Fruit fly (Drosophila melanogaster) whole organism, embryonic: Measurements from ENCODE around the gene vari.

ENCODE experiments used
- ATbp ChIP-seq: fragments of 200-800 bp; sonication (Bioruptor generic); optimal IDR thresholded peaks from 2 replicates; lab custom pipeline; 2017; ENCODE audit warnings: missing biosample characterization, mild to moderate bottlenecking, missing genetic modification characterization, missing genetic modification reagents
- Atf-2 ChIP-seq: fragments of 200-800 bp; sonication (Bioruptor generic); optimal IDR thresholded peaks from 2 replicates; lab custom pipeline; 2016; ENCODE audit warnings: missing biosample characterization, missing genetic modification characterization
- B-H1 ChIP-seq: fragments of 200-800 bp; sonication (Bioruptor generic); IDR thresholded peaks from 3 replicates; pipeline ENCODE4 v1.3.6; 2022; ENCODE audit warnings: missing biosample characterization, missing genetic modification characterization
- CG11085 ChIP-seq: fragments of 200-800 bp; sonication (Bioruptor generic); IDR thresholded peaks from 2 replicates; pipeline ENCODE4 v1.3.6; 2022; ENCODE audit warnings: missing biosample characterization, missing genetic modification characterization
- CG11696 ChIP-seq: fragments of 200-800 bp; sonication (Bioruptor generic); IDR thresholded peaks from 2 replicates; pipeline ENCODE4 v1.3.6; 2022; ENCODE audit warnings: missing biosample characterization, missing genetic modification characterization
- CG12391 ChIP-seq: fragments of 200-800 bp; sonication (Bioruptor generic); optimal IDR thresholded peaks from 3 replicates; lab custom pipeline; 2018; ENCODE audit warnings: missing biosample characterization, mild to moderate bottlenecking, missing genetic modification characterization, moderate library complexity
- CG12744 ChIP-seq: fragments of 200-800 bp; sonication (Bioruptor generic); optimal IDR thresholded peaks from 2 replicates; lab custom pipeline; 2016; ENCODE audit warnings: missing biosample characterization, missing genetic modification characterization
- CG17361 ChIP-seq: fragments of 200-800 bp; sonication (Bioruptor generic); IDR thresholded peaks from 3 replicates; pipeline ENCODE4 v1.3.6; 2022; ENCODE audit warnings: missing biosample characterization, missing genetic modification characterization
- CG17802 ChIP-seq: fragments of 200-800 bp; sonication (Bioruptor generic); optimal IDR thresholded peaks from 2 replicates; lab custom pipeline; 2018; ENCODE audit warnings: missing biosample characterization, mild to moderate bottlenecking, missing genetic modification characterization, moderate library complexity
- CG2712 ChIP-seq: fragments of 200-800 bp; optimal IDR thresholded peaks from 3 replicates; lab custom pipeline; 2019; ENCODE audit warnings: missing biosample characterization, mild to moderate bottlenecking, missing genetic modification characterization, moderate library complexity
- CG30431 ChIP-seq: fragments of 200-800 bp; sonication (Bioruptor generic); optimal IDR thresholded peaks from 2 replicates; lab custom pipeline; 2017; ENCODE audit warnings: missing biosample characterization, missing genetic modification characterization
- CG31388 ChIP-seq: fragments of 200-800 bp; sonication (Bioruptor generic); optimal IDR thresholded peaks from 2 replicates; lab custom pipeline; 2016; ENCODE audit warnings: missing biosample characterization, missing genetic modification characterization
- CG31441 ChIP-seq: fragments of 200-800 bp; sonication (Bioruptor generic); IDR thresholded peaks from 2 replicates; pipeline ENCODE4 v1.3.6; 2022; ENCODE audit warnings: missing biosample characterization, missing genetic modification characterization
- CG32772 ChIP-seq: fragments of 200-800 bp; sonication (Bioruptor generic); IDR thresholded peaks from 2 replicates; pipeline ENCODE4 v1.3.6; 2022; ENCODE audit warnings: missing biosample characterization, missing genetic modification characterization
- CG3726 ChIP-seq: fragments of 200-800 bp; sonication (Bioruptor generic); IDR thresholded peaks from 3 replicates; pipeline ENCODE4, ENCODE4 v1.3.6; 2022; ENCODE audit warnings: missing biosample characterization, missing genetic modification characterization
- CG5180 ChIP-seq: fragments of 200-800 bp; sonication (Bioruptor generic); optimal IDR thresholded peaks from 3 replicates; lab custom pipeline; 2017; ENCODE audit warnings: missing biosample characterization, missing genetic modification characterization, mild to moderate bottlenecking, moderate library complexity, missing genetic modification reagents
- CG6175 ChIP-seq: fragments of 200-800 bp; sonication (Bioruptor generic); IDR thresholded peaks from 3 replicates; pipeline ENCODE4 v1.3.6; 2022; ENCODE audit warnings: missing biosample characterization, missing genetic modification characterization
- CG6765 ChIP-seq: fragments of 200-800 bp; sonication (Bioruptor generic); optimal IDR thresholded peaks from 3 replicates; lab custom pipeline; 2017; ENCODE audit warnings: missing biosample characterization, mild to moderate bottlenecking, missing genetic modification characterization
- CG6854 ChIP-seq: fragments of 200-800 bp; sonication (Bioruptor generic); optimal IDR thresholded peaks from 3 replicates; lab custom pipeline; 2017; ENCODE audit warnings: missing biosample characterization, mild to moderate bottlenecking, missing genetic modification characterization
- CG7928 ChIP-seq: fragments of 200-800 bp; sonication (Bioruptor generic); optimal IDR thresholded peaks from 2 replicates; lab custom pipeline; 2017; ENCODE audit warnings: missing biosample characterization, mild to moderate bottlenecking, missing genetic modification characterization
- CG7987 ChIP-seq: fragments of 200-800 bp; sonication (Bioruptor generic); optimal IDR thresholded peaks from 2 replicates; lab custom pipeline; 2018; ENCODE audit warnings: missing biosample characterization, mild to moderate bottlenecking, missing genetic modification characterization, moderate library complexity
- CG8944 ChIP-seq: fragments of 200-800 bp; sonication (Bioruptor generic); optimal IDR thresholded peaks from 3 replicates; lab custom pipeline; 2016; ENCODE audit warnings: missing biosample characterization, missing genetic modification characterization
- CG9437 ChIP-seq: fragments of 200-800 bp; sonication (Bioruptor generic); optimal IDR thresholded peaks from 2 replicates; lab custom pipeline; 2018; ENCODE audit warnings: missing biosample characterization, mild to moderate bottlenecking, missing genetic modification characterization
- CoRest ChIP-seq: fragments of 200-800 bp; sonication (Bioruptor generic); optimal IDR thresholded peaks from 3 replicates; lab custom pipeline; 2018; ENCODE audit warnings: missing biosample characterization, mild to moderate bottlenecking, missing genetic modification characterization, moderate library complexity
- E2f2 ChIP-seq: fragments of 200-800 bp; sonication (Bioruptor generic); IDR thresholded peaks from 2 replicates; pipeline ENCODE4 v1.3.6; 2022; ENCODE audit warnings: missing biosample characterization, missing genetic modification characterization
- ERR ChIP-seq: fragments of 200-800 bp; sonication (Bioruptor generic); optimal IDR thresholded peaks from 2 replicates; lab custom pipeline; 2016; ENCODE audit warnings: missing biosample characterization, missing genetic modification characterization
- Fer2 ChIP-seq: fragments of 200-800 bp; sonication (Bioruptor generic); optimal IDR thresholded peaks from 2 replicates; lab custom pipeline; 2018; ENCODE audit warnings: missing biosample characterization, mild to moderate bottlenecking, missing genetic modification characterization, moderate library complexity
- HHEX ChIP-seq: fragments of 200-800 bp; sonication (Bioruptor generic); optimal IDR thresholded peaks from 3 replicates; lab custom pipeline; 2017; ENCODE audit warnings: missing biosample characterization, mild to moderate bottlenecking, missing genetic modification characterization, missing genetic modification reagents
- Hmx ChIP-seq: fragments of 200-800 bp; sonication (Bioruptor generic); optimal IDR thresholded peaks from 2 replicates; lab custom pipeline; 2016; ENCODE audit warnings: missing biosample characterization, missing genetic modification characterization
- Hr3 ChIP-seq: fragments of 200-800 bp; sonication (Bioruptor generic); optimal IDR thresholded peaks from 3 replicates; lab custom pipeline; 2016; ENCODE audit warnings: missing biosample characterization, missing genetic modification characterization
- MBD-R2 ChIP-seq: fragments of 200-800 bp; sonication (Bioruptor generic); IDR thresholded peaks from 2 replicates; pipeline ENCODE4 v1.3.6; 2022; ENCODE audit warnings: missing biosample characterization, missing genetic modification characterization
- MESR4 ChIP-seq: fragments of 200-800 bp; sonication (Bioruptor generic); optimal IDR thresholded peaks from 2 replicates; lab custom pipeline; 2018; ENCODE audit warnings: missing biosample characterization, mild to moderate bottlenecking, missing genetic modification characterization, moderate library complexity
- Six4 ChIP-seq: fragments of 200-800 bp; sonication (Bioruptor generic); optimal IDR thresholded peaks from 2 replicates; lab custom pipeline; 2016; ENCODE audit warnings: missing biosample characterization, missing genetic modification characterization
- Spps ChIP-seq: fragments of 200-800 bp; sonication (Bioruptor generic); optimal IDR thresholded peaks from 2 replicates; lab custom pipeline; 2018; ENCODE audit warnings: missing biosample characterization, mild to moderate bottlenecking, missing genetic modification characterization
- abd-A ChIP-seq: fragments of 200-800 bp; sonication (Bioruptor generic); optimal IDR thresholded peaks from 3 replicates; lab custom pipeline; 2019; ENCODE audit warnings: missing biosample characterization, mild to moderate bottlenecking, missing genetic modification characterization, moderate library complexity
- al ChIP-seq: fragments of 200-800 bp; sonication (Bioruptor generic); IDR thresholded peaks from 2 replicates; pipeline ENCODE4 v1.3.6; 2022; ENCODE audit warnings: missing biosample characterization, missing genetic modification characterization
- az2 ChIP-seq: fragments of 200-800 bp; sonication (Bioruptor generic); optimal IDR thresholded peaks from 3 replicates; lab custom pipeline; 2016; ENCODE audit warnings: missing biosample characterization, missing genetic modification characterization
- dan ChIP-seq: fragments of 200-800 bp; sonication (Bioruptor generic); IDR thresholded peaks from 2 replicates; pipeline ENCODE4 v1.3.6; 2022; ENCODE audit warnings: missing biosample characterization, missing genetic modification characterization
- ewg ChIP-seq: fragments of 200-800 bp; sonication (Bioruptor generic); optimal IDR thresholded peaks from 3 replicates; lab custom pipeline; 2017; ENCODE audit warnings: mild to moderate bottlenecking, missing biosample characterization, missing genetic modification reagents, missing genetic modification characterization
- fu2 ChIP-seq: fragments of 200-800 bp; sonication (Bioruptor generic); optimal IDR thresholded peaks from 2 replicates; lab custom pipeline; 2016; ENCODE audit warnings: missing biosample characterization, missing genetic modification characterization
- hbn ChIP-seq: fragments of 200-800 bp; sonication (Bioruptor generic); IDR thresholded peaks from 2 replicates; pipeline ENCODE4 v1.3.6; 2022; ENCODE audit warnings: missing biosample characterization, missing genetic modification characterization; ENCODE audit not compliant: partially characterized antibody
- hth ChIP-seq: fragments of >200 bp; optimal IDR thresholded peaks from 2 replicates; lab custom pipeline; 2017; ENCODE audit warnings: inconsistent platforms
- ind ChIP-seq: fragments of 200-800 bp; sonication (Bioruptor generic); optimal IDR thresholded peaks from 3 replicates; lab custom pipeline; 2016; ENCODE audit warnings: missing biosample characterization, missing genetic modification characterization
- ken ChIP-seq: fragments of 200-800 bp; sonication (Bioruptor generic); IDR thresholded peaks from 3 replicates; pipeline ENCODE4 v1.3.6; 2022; ENCODE audit warnings: missing biosample characterization, missing genetic modification characterization
- nau ChIP-seq: fragments of 200-800 bp; sonication (Bioruptor generic); optimal IDR thresholded peaks from 3 replicates; lab custom pipeline; 2017; ENCODE audit warnings: missing biosample characterization, mild to moderate bottlenecking, missing genetic modification characterization, missing genetic modification reagents
- nerfin-1 ChIP-seq: fragments of 200-800 bp; sonication (Bioruptor generic); optimal IDR thresholded peaks from 3 replicates; lab custom pipeline; 2019; ENCODE audit warnings: missing biosample characterization, mild to moderate bottlenecking, missing genetic modification characterization, moderate library complexity
- odd ChIP-seq: fragments of 200-800 bp; sonication (Bioruptor generic); optimal IDR thresholded peaks from 2 replicates; lab custom pipeline; 2017; ENCODE audit warnings: missing biosample characterization, mild to moderate bottlenecking, missing genetic modification characterization
- pita ChIP-seq: fragments of 200-800 bp; sonication (Bioruptor generic); optimal IDR thresholded peaks from 2 replicates; lab custom pipeline; 2017; ENCODE audit warnings: missing biosample characterization, mild to moderate bottlenecking, missing genetic modification characterization
- so ChIP-seq: fragments of 200-800 bp; sonication (Bioruptor generic); IDR thresholded peaks from 3 replicates; pipeline ENCODE4 v1.3.6; 2022; ENCODE audit warnings: missing biosample characterization, missing genetic modification characterization
- stc ChIP-seq: fragments of 200-800 bp; sonication (Bioruptor generic); IDR thresholded peaks from 2 replicates; pipeline ENCODE4 v1.3.6; 2022; ENCODE audit warnings: missing biosample characterization, missing genetic modification characterization
- toy ChIP-seq: fragments of 200-800 bp; sonication (Bioruptor generic); IDR thresholded peaks from 2 replicates; pipeline ENCODE4 v1.3.6; 2022; ENCODE audit warnings: missing biosample characterization, missing genetic modification characterization
- zen ChIP-seq: fragments of 200-800 bp; sonication (Bioruptor generic); optimal IDR thresholded peaks from 3 replicates; lab custom pipeline; 2018; ENCODE audit warnings: missing biosample characterization, mild to moderate bottlenecking, missing genetic modification characterization, moderate library complexity

Gene vari

DNA sequence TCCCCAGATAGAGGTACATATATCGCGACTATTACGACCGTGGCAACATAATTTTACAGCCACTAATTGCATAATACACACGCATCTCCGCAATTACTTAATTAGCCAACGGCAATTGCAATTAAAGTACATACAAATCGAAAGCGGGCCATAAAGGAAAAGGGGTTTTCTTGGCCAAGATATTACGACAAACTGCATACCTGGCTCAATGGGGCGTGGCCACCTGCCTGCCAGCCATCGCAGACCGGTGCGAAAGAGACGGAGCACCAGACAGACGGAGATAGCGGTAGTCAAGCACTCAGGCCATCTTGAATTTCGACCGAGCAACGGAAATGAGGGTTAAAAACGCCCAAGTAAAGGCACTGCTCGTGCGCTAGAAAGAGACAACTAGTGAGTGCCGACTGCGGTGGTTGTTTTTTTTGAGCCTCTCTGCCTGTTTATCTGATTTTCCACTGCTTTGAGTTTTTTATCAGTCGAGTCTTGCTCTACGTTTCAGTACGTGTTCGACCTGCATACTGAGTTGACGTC lies 26.5 kb downstream of the vari start, which contains the start of gene cad (continued):
- TF ChIP-seq CG11085 (GFP tag; lab: Robert Waterston, UW) (peak; percentile 32; the same call in 1 of the 2 replicates), hbn (no peak), Hmx (GFP tag; lab: Kevin White, UChicago) (no peak), nerfin-1 (peak; percentile 17), CG3726 (GFP tag; lab: Robert Waterston, UW) (no peak), ken (no peak), CG12391 (peak; percentile 3), CG7928 (GFP tag; lab: Kevin White, UChicago) (no peak), ERR (GFP tag; lab: Kevin White, UChicago) (no peak), toy (GFP tag; lab: Robert Waterston, UW) (no peak), Spps (tag; lab: Kevin White, UChicago) (no peak), MBD-R2 (GFP tag; lab: Robert Waterston, UW) (no peak; the same call in 1 of the 2 replicates), CG17361 (GFP tag; lab: Robert Waterston, UW) (no peak), CG31441 (no peak), CG8944 (no peak), Six4 (GFP tag; lab: Kevin White, UChicago) (no peak), ATbp (GFP tag; lab: Kevin White, UChicago) (no peak), CG30431 (no peak), so (GFP tag; lab: Robert Waterston, UW) (no peak), CG5180 (peak; percentile 35), az2 (GFP tag; lab: Kevin White, UChicago) (no peak), dan (GFP tag; lab: Robert Waterston, UW) (no peak), hth (lab: Kevin White, UChicago) (no peak), fu2 (GFP tag; lab: Kevin White, UChicago) (no peak), HHEX (peak; percentile 15), Atf-2 (GFP tag; lab: Kevin White, UChicago) (no peak), odd (GFP tag; lab: Kevin White, UChicago) (no peak), CG6175 (GFP tag; lab: Robert Waterston, UW) (0 out of 3 replicates have a peak, but pooled peaks have one; percentile 19), Hr3 (GFP tag; lab: Kevin White, UChicago) (no peak), stc (peak; percentile 58), B-H1 (GFP tag; lab: Robert Waterston, UW) (no peak), E2f2 (GFP tag; lab: Robert Waterston, UW) (peak; percentile 20; the same call in 1 of the 2 replicates), CG11696 (GFP tag; lab: Robert Waterston, UW) (peak; percentile 14; the same call in 1 of the 2 replicates), Fer2 (no peak), CG7987 (GFP tag; lab: Kevin White, UChicago) (peak; percentile 59), CG31388 (no peak), CG32772 (GFP tag; lab: Robert Waterston, UW) (peak; percentile 80), CG9437 (no peak), al (no peak), CG6854 (GFP tag; lab: Kevin White, UChicago) (no peak), ind (GFP tag; lab: Kevin White, UChicago) (no peak), pita (GFP tag; lab: Kevin White, UChicago) (no peak), CG6765 (peak; percentile 39), nau (GFP tag; lab: Kevin White, UChicago) (no peak), abd-A (tag; lab: Kevin White, UChicago) (no peak), ewg (peak; percentile 6), CG17802 (no peak), zen (tag; lab: Kevin White, UChicago) (peak; percentile 45), CoRest (tag; lab: Kevin White, UChicago) (peak; percentile 58), CG2712 (tag; lab: Kevin White, UChicago) (no peak), CG12744 (no peak), MESR4 (GFP tag; lab: Kevin White, UChicago) (no peak)
